Worm (Caenorhabditis elegans) whole organism, L2 larva: Measurements from ENCODE around the gene W09D6.4.
A peak's percentile ranks its signal among the peaks of the same experiment; 100 is the strongest.

Experiments used
- C34F6.9 ChIP-seq: fragments of 150-350 bp; optimal IDR thresholded peaks from 2 replicates; lab custom pipeline; 2014; ENCODE audit warnings: missing biosample characterization, missing genetic modification characterization
- ceh-82 ChIP-seq: fragments of 150-350 bp; optimal IDR thresholded peaks from 2 replicates; lab custom pipeline; 2014; ENCODE audit warnings: missing biosample characterization, missing genetic modification characterization
- dmd-4 ChIP-seq: sonication (generic microtip); optimal IDR thresholded peaks from 2 replicates; lab custom pipeline; 2017; ENCODE audit warnings: missing biosample characterization, missing genetic modification characterization
- nhr-12 ChIP-seq: fragments of 150-350 bp; optimal IDR thresholded peaks from 2 replicates; lab custom pipeline; 2014; ENCODE audit warnings: missing biosample characterization, missing genetic modification characterization
- nhr-237 ChIP-seq: fragments of 150-350 bp; optimal IDR thresholded peaks from 2 replicates; lab custom pipeline; 2014; ENCODE audit warnings: missing biosample characterization, missing genetic modification characterization
- nhr-25 ChIP-seq: fragments of 150-350 bp; sonication (generic microtip); optimal IDR thresholded peaks from 3 replicates; lab custom pipeline; 2014; ENCODE audit warnings: missing biosample characterization, missing genetic modification characterization

DNA sequence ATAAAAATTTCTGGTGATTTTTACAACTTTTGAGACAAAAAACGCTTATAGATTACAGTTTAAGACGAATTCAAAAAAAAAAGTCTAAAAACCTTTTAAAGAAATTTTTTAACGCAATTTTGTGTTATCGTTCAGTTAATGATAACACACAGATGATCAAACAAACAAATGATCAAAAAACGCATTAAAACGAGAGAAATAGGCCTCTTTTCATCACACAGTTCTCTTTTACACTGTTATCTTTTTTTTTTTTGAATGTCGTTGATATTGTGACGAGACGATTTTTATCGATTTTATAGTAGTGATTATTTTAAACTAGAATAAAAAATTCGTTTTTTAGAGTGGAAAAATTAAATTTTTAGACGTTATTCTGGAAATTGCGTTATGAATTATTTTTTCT, 19.8 kb upstream of the W09D6.4 start:
- TF ChIP-seq nhr-237 (tag; lab: Kevin White, UChicago) (no peak), nhr-25 (peak; percentile 3), dmd-4 (tag; lab: Kevin White, UChicago) (no peak), nhr-12 (tag; lab: Kevin White, UChicago) (no peak), ceh-82 (no peak), C34F6.9 (tag; lab: Kevin White, UChicago) (no peak)
